Fruit fly (Drosophila melanogaster) whole organism, embryonic: ENCODE data around the gene cype.
A peak's percentile ranks its signal among the peaks of the same experiment; 100 is the strongest.

Experiments used
- ATbp ChIP-seq: fragments of 200-800 bp; sonication (Bioruptor generic); optimal IDR thresholded peaks from 2 replicates; lab custom pipeline; 2017; ENCODE audit warnings: missing biosample characterization, mild to moderate bottlenecking, missing genetic modification characterization, missing genetic modification reagents
- Atf-2 ChIP-seq: fragments of 200-800 bp; sonication (Bioruptor generic); optimal IDR thresholded peaks from 2 replicates; lab custom pipeline; 2016; ENCODE audit warnings: missing biosample characterization, missing genetic modification characterization
- B-H2 ChIP-seq: fragments of 200-800 bp; sonication (Bioruptor generic); optimal IDR thresholded peaks from 2 replicates; lab custom pipeline; 2018; ENCODE audit warnings: missing biosample characterization, mild to moderate bottlenecking, missing genetic modification characterization
- BEAF-32 ChIP-seq: fragments of 200-800 bp; sonication (Bioruptor generic); optimal IDR thresholded peaks from 3 replicates; lab custom pipeline; 2017; ENCODE audit warnings: missing biosample characterization, missing genetic modification characterization, mild to moderate bottlenecking, moderate library complexity, missing genetic modification reagents
- Bdp1 ChIP-seq: fragments of 200-800 bp; sonication (Bioruptor generic); optimal IDR thresholded peaks from 3 replicates; lab custom pipeline; 2016; ENCODE audit warnings: missing biosample characterization, missing genetic modification characterization
- CG10274 ChIP-seq: fragments of 200-800 bp; sonication (Bioruptor generic); optimal IDR thresholded peaks from 3 replicates; lab custom pipeline; 2017; ENCODE audit warnings: missing biosample characterization, mild to moderate bottlenecking, missing genetic modification characterization
- CG10543 ChIP-seq: fragments of 200-800 bp; sonication (Bioruptor generic); optimal IDR thresholded peaks from 3 replicates; lab custom pipeline; 2017; ENCODE audit warnings: missing biosample characterization, mild to moderate bottlenecking, missing genetic modification characterization, moderate library complexity
- CG11456 ChIP-seq: fragments of 200-800 bp; sonication (Bioruptor generic); IDR thresholded peaks from 3 replicates; pipeline ENCODE4 v1.3.6; 2022; ENCODE audit warnings: missing biosample characterization, missing genetic modification characterization
- CG12155 ChIP-seq: fragments of 200-800 bp; sonication (Bioruptor generic); optimal IDR thresholded peaks from 3 replicates; lab custom pipeline; 2016; ENCODE audit warnings: missing biosample characterization, missing genetic modification characterization
- CG12744 ChIP-seq: fragments of 200-800 bp; sonication (Bioruptor generic); optimal IDR thresholded peaks from 2 replicates; lab custom pipeline; 2016; ENCODE audit warnings: missing biosample characterization, missing genetic modification characterization
- CG13287 ChIP-seq: fragments of 200-800 bp; sonication (Bioruptor generic); IDR thresholded peaks from 2 replicates; pipeline ENCODE4 v1.3.6; 2022; ENCODE audit warnings: missing biosample characterization, missing genetic modification characterization; ENCODE audit not compliant: partially characterized antibody
- CG15696 ChIP-seq: fragments of 200-800 bp; sonication (Bioruptor generic); optimal IDR thresholded peaks from 2 replicates; lab custom pipeline; 2019; ENCODE audit warnings: missing biosample characterization, mild to moderate bottlenecking, missing genetic modification characterization, moderate library complexity
- CG2199 ChIP-seq: fragments of 200-800 bp; sonication (Bioruptor generic); IDR thresholded peaks from 3 replicates; pipeline ENCODE4 v1.3.6; 2022; ENCODE audit warnings: missing biosample characterization, missing genetic modification characterization
- CG2678 ChIP-seq: fragments of 200-800 bp; sonication (Bioruptor generic); optimal IDR thresholded peaks from 3 replicates; lab custom pipeline; 2019; ENCODE audit warnings: missing biosample characterization, mild to moderate bottlenecking, missing genetic modification characterization, moderate library complexity
- CG30020 ChIP-seq: fragments of 200-800 bp; optimal IDR thresholded peaks from 2 replicates; lab custom pipeline; 2019; ENCODE audit warnings: missing biosample characterization, mild to moderate bottlenecking, missing genetic modification characterization, moderate library complexity
- CG32532 ChIP-seq: fragments of 200-800 bp; sonication (Bioruptor generic); IDR thresholded peaks from 2 replicates; pipeline ENCODE4 v1.3.6; 2022; ENCODE audit warnings: missing biosample characterization, missing genetic modification characterization
- CG32767 ChIP-seq: fragments of 200-800 bp; sonication (Bioruptor generic); IDR thresholded peaks from 2 replicates; pipeline ENCODE4 v1.3.6; 2022; ENCODE audit warnings: missing biosample characterization, missing genetic modification characterization
- CG33213 ChIP-seq: fragments of 200-800 bp; sonication (Bioruptor generic); optimal IDR thresholded peaks from 3 replicates; lab custom pipeline; 2016; ENCODE audit warnings: missing biosample characterization, missing genetic modification characterization
- CG4328 ChIP-seq: fragments of 200-800 bp; sonication (Bioruptor generic); optimal IDR thresholded peaks from 3 replicates; lab custom pipeline; 2017; ENCODE audit warnings: missing biosample characterization, missing genetic modification reagents, missing genetic modification characterization
- CG6813 ChIP-seq: fragments of 200-800 bp; sonication (Bioruptor generic); optimal IDR thresholded peaks from 2 replicates; lab custom pipeline; 2017; ENCODE audit warnings: missing biosample characterization, missing genetic modification characterization, mild to moderate bottlenecking, moderate library complexity, missing genetic modification reagents
- CG8359 ChIP-seq: fragments of 200-800 bp; sonication (Bioruptor generic); optimal IDR thresholded peaks from 2 replicates; lab custom pipeline; 2017; ENCODE audit warnings: missing biosample characterization, mild to moderate bottlenecking, missing genetic modification characterization, borderline replicate concordance
- CG8944 ChIP-seq: fragments of 200-800 bp; sonication (Bioruptor generic); optimal IDR thresholded peaks from 3 replicates; lab custom pipeline; 2016; ENCODE audit warnings: missing biosample characterization, missing genetic modification characterization
- CG9609 ChIP-seq: fragments of 200-800 bp; sonication (Bioruptor generic); optimal IDR thresholded peaks from 3 replicates; lab custom pipeline; 2016; ENCODE audit warnings: missing biosample characterization, missing genetic modification characterization
- CTCF ChIP-seq: fragments of 200-800 bp; sonication (Bioruptor generic); optimal IDR thresholded peaks from 2 replicates; lab custom pipeline; 2017; ENCODE audit warnings: missing biosample characterization, mild to moderate bottlenecking, missing genetic modification characterization, moderate library complexity
- D ChIP-seq, 2 experiments: fragments of 200-800 bp in 1 of 2; fragments of >200 bp in 1 of 2; sonication (Bioruptor generic) in 1 of 2; optimal IDR thresholded peaks; 2 replicates in 1 of 2; 3 replicates in 1 of 2; lab custom pipeline; 2017; ENCODE audit warnings: mild to moderate bottlenecking in 1 of 2, missing biosample characterization in 1 of 2, missing genetic modification characterization in 1 of 2, missing genetic modification reagents in 1 of 2
- Gsc ChIP-seq: fragments of 200-800 bp; sonication (Bioruptor generic); IDR thresholded peaks from 2 replicates; pipeline ENCODE4 v1.3.6; 2022; ENCODE audit warnings: missing biosample characterization, missing genetic modification characterization
- HmgZ ChIP-seq: fragments of 200-800 bp; sonication (Bioruptor generic); optimal IDR thresholded peaks from 2 replicates; lab custom pipeline; 2018; ENCODE audit warnings: missing biosample characterization, mild to moderate bottlenecking, missing genetic modification characterization
- Optix ChIP-seq: fragments of 200-800 bp; sonication (Bioruptor generic); IDR thresholded peaks from 3 replicates; pipeline ENCODE4 v1.3.6; 2022; ENCODE audit warnings: missing biosample characterization, missing genetic modification characterization
- PHDP ChIP-seq: fragments of 200-800 bp; sonication (Bioruptor generic); optimal IDR thresholded peaks from 3 replicates; lab custom pipeline; 2018; ENCODE audit warnings: missing biosample characterization, mild to moderate bottlenecking, missing genetic modification characterization, moderate library complexity
- amos ChIP-seq: fragments of 200-800 bp; sonication (Bioruptor generic); IDR thresholded peaks from 2 replicates; pipeline ENCODE4 v1.3.6; 2022; ENCODE audit warnings: missing biosample characterization, missing genetic modification characterization; ENCODE audit not compliant: partially characterized antibody
- cg ChIP-seq: fragments of 200-800 bp; sonication (Bioruptor generic); optimal IDR thresholded peaks from 3 replicates; lab custom pipeline; 2019; ENCODE audit warnings: missing biosample characterization, mild to moderate bottlenecking, missing genetic modification characterization, moderate library complexity
- chinmo ChIP-seq: fragments of 200-800 bp; sonication (Bioruptor generic); IDR thresholded peaks from 4 replicates; pipeline ENCODE4 v1.3.6; 2022; ENCODE audit warnings: missing biosample characterization, missing genetic modification characterization; ENCODE audit not compliant: partially characterized antibody
- ci ChIP-seq: fragments of 200-800 bp; sonication (Bioruptor generic); IDR thresholded peaks from 3 replicates; pipeline ENCODE4 v1.3.6; 2022; ENCODE audit warnings: missing biosample characterization, missing genetic modification characterization
- dmrt11E ChIP-seq: fragments of 200-800 bp; sonication (Bioruptor generic); optimal IDR thresholded peaks from 3 replicates; lab custom pipeline; 2018; ENCODE audit warnings: missing biosample characterization, mild to moderate bottlenecking, missing genetic modification characterization, moderate library complexity
- dmrt99B ChIP-seq: fragments of 200-800 bp; sonication (Bioruptor generic); optimal IDR thresholded peaks from 2 replicates; lab custom pipeline; 2018; ENCODE audit warnings: missing biosample characterization, mild to moderate bottlenecking, missing genetic modification characterization, moderate library complexity
- eve ChIP-seq, 2 experiments: fragments of >200 bp; optimal IDR thresholded peaks; 2 replicates each; lab custom pipeline; 2017; ENCODE audit warnings: missing biosample characterization in 2 of 2, missing genetic modification characterization in 2 of 2
- gsb-n ChIP-seq: fragments of 200-800 bp; sonication (Bioruptor generic); optimal IDR thresholded peaks from 3 replicates; lab custom pipeline; 2018; ENCODE audit warnings: missing biosample characterization, mild to moderate bottlenecking, missing genetic modification characterization
- inv ChIP-seq: fragments of 200-800 bp; sonication (Bioruptor generic); IDR thresholded peaks from 2 replicates; pipeline ENCODE4 v1.3.6; 2022; ENCODE audit warnings: missing biosample characterization, missing genetic modification characterization; ENCODE audit not compliant: partially characterized antibody
- kni ChIP-seq: fragments of 200-800 bp; sonication (Bioruptor generic); optimal IDR thresholded peaks from 3 replicates; lab custom pipeline; 2017; ENCODE audit warnings: mild to moderate bottlenecking, missing biosample characterization, missing genetic modification reagents, missing genetic modification characterization
- lab ChIP-seq: fragments of 200-800 bp; sonication (Bioruptor generic); optimal IDR thresholded peaks from 3 replicates; lab custom pipeline; 2017; ENCODE audit warnings: missing biosample characterization, missing genetic modification characterization, mild to moderate bottlenecking, moderate library complexity, missing genetic modification reagents
- lbe ChIP-seq: fragments of 200-800 bp; sonication (Bioruptor generic); optimal IDR thresholded peaks from 2 replicates; lab custom pipeline; 2016; ENCODE audit warnings: missing biosample characterization, mild to moderate bottlenecking, missing genetic modification characterization
- mirr ChIP-seq: fragments of 200-800 bp; sonication (Bioruptor generic); optimal IDR thresholded peaks from 3 replicates; lab custom pipeline; 2018; ENCODE audit warnings: missing biosample characterization, mild to moderate bottlenecking, missing genetic modification characterization
- nau ChIP-seq: fragments of 200-800 bp; sonication (Bioruptor generic); optimal IDR thresholded peaks from 3 replicates; lab custom pipeline; 2017; ENCODE audit warnings: missing biosample characterization, mild to moderate bottlenecking, missing genetic modification characterization, missing genetic modification reagents
- psq ChIP-seq: fragments of 200-800 bp; sonication (Bioruptor generic); optimal IDR thresholded peaks from 2 replicates; lab custom pipeline; 2017; ENCODE audit warnings: missing biosample characterization, missing genetic modification characterization
- row ChIP-seq: fragments of 200-800 bp; sonication (Bioruptor generic); IDR thresholded peaks from 3 replicates; pipeline ENCODE4 v1.3.6; 2022; ENCODE audit warnings: missing biosample characterization, missing genetic modification characterization

Gene cype

dm6 chr2L:5338721-5339036 lies 11.7 kb downstream of the cype start (continued):
- peak; percentile 25 for TF ChIP-seq CG2678 (tag; lab: Kevin White, UChicago)
- peak; percentile 63 for TF ChIP-seq gsb-n (tag; lab: Kevin White, UChicago)
- TF ChIP-seq dmrt11E (tag; lab: Kevin White, UChicago) = peak; percentile 19
- TF ChIP-seq ci = 0 out of 3 replicates have a peak, but pooled peaks have one; percentile 49
- TF ChIP-seq PHDP (tag; lab: Kevin White, UChicago) = peak; percentile 20
- TF ChIP-seq Bdp1 (GFP tag; lab: Kevin White, UChicago) = no peak
- peak; percentile 66 for TF ChIP-seq ATbp (GFP tag; lab: Kevin White, UChicago)
- peak in 1 of 2 experiments; percentile 37 for TF ChIP-seq eve (GFP tag; optimal IDR thresholded peaks at IDR 0.05; lab: Kevin White, UChicago)
- TF ChIP-seq Atf-2 (GFP tag; lab: Kevin White, UChicago) = no peak
- TF ChIP-seq CG30020 (tag; lab: Kevin White, UChicago) = no peak
- no peak for TF ChIP-seq CG11456 (GFP tag; lab: Robert Waterston, UW)
- no peak for TF ChIP-seq D (optimal IDR thresholded peaks at IDR 0.05; lab: Kevin White, UChicago)
- TF ChIP-seq D (GFP tag; optimal IDR thresholded peaks at IDR 0.05; lab: Kevin White, UChicago) = peak; percentile 17
- peak; percentile 29 for TF ChIP-seq kni (GFP tag; lab: Kevin White, UChicago)

dm6 chr2L:5341015-5341608 lies 14.1 kb downstream of the cype start:
- TF ChIP-seq mirr (GFP tag; lab: Kevin White, UChicago) (peak; percentile 55), eve (GFP tag; optimal IDR thresholded peaks at IDR 0.05; lab: Kevin White, UChicago) (peak in 1 of 2 experiments; percentile 32), nau (GFP tag; lab: Kevin White, UChicago) (no peak), lab (peak; percentile 21), chinmo (GFP tag; lab: Robert Waterston, UW) (0 out of 4 replicates have a peak, but pooled peaks have one; percentile 33), row (GFP tag; lab: Robert Waterston, UW) (no peak), B-H2 (GFP tag; lab: Kevin White, UChicago) (no peak), amos (GFP tag; lab: Robert Waterston, UW) (peak; percentile 22; the same call in 1 of the 2 replicates), cg (peak; percentile 30), CG13287 (GFP tag; lab: Robert Waterston, UW) (peak; percentile 29; the same call in 1 of the 2 replicates), lbe (GFP tag; lab: Kevin White, UChicago) (no peak), CG8944 (no peak), CG2199 (GFP tag; lab: Robert Waterston, UW) (no peak), CG8359 (GFP tag; lab: Kevin White, UChicago) (no peak), CTCF (GFP tag; lab: Kevin White, UChicago) (peak; percentile 55), CG4328 (no peak), CG6813 (peak; percentile 13), HmgZ (peak; percentile 27), Gsc (GFP tag; lab: Robert Waterston, UW) (no peak), BEAF-32 (GFP tag; lab: Kevin White, UChicago) (peak; percentile 19), psq (GFP tag; lab: Kevin White, UChicago) (no peak)
- TF ChIP-seq, all 482 proteins: peak for 11

- peak; percentile 94 for TF ChIP-seq CG9609 (GFP tag; lab: Kevin White, UChicago)
- TF ChIP-seq Optix = peak; percentile 46; the same call in 1 of the 3 replicates
- peak; percentile 85 for TF ChIP-seq CG8944
- TF ChIP-seq CG15696 (tag; lab: Kevin White, UChicago) = peak; percentile 86
- peak; percentile 97 for TF ChIP-seq CG12155 (GFP tag; lab: Kevin White, UChicago)
- peak; percentile 87 for TF ChIP-seq CG10274 (GFP tag; lab: Kevin White, UChicago)
- TF ChIP-seq CG32767 (GFP tag; lab: Robert Waterston, UW) = peak; percentile 91
- TF ChIP-seq chinmo (GFP tag; lab: Robert Waterston, UW) = peak; percentile 76; the same call in 1 of the 4 replicates
- peak; percentile 83 for TF ChIP-seq CG33213 (GFP tag; lab: Kevin White, UChicago)
- peak; percentile 95 for TF ChIP-seq CG12744
- peak; percentile 97 for TF ChIP-seq CG10543 (GFP tag; lab: Kevin White, UChicago)
- TF ChIP-seq inv = no peak
- peak; percentile 99 for TF ChIP-seq CG32532 (GFP tag; lab: Robert Waterston, UW)
- TF ChIP-seq dmrt99B (tag; lab: Kevin White, UChicago) = peak; percentile 93
Measured at dm6 chr2L:5342119-5342817, 15.2 kb downstream of the cype start, which contains the start of gene Acsf2. Gene Acsf2 (minus strand): TSS chr2L:5342234.
